Fruit fly (Drosophila melanogaster): ENCODE measurements around the gene aurA.

- TF ChIP-seq Neu2 (GFP tag; optimal IDR thresholded peaks at IDR 0.05; ENCODE audit: borderline replicate concordance) (no peak), NfI (GFP tag; optimal IDR thresholded peaks at IDR 0.05) (no peak), Optix (GFP tag; IDR thresholded peaks at IDR 0.05) (no peak), insv (GFP tag; optimal IDR thresholded peaks at IDR 0.05) (no peak), dan (GFP tag; IDR thresholded peaks at IDR 0.05) (no peak), CG3838 (GFP tag; optimal IDR thresholded peaks at IDR 0.05) (no peak), Gug (GFP tag; IDR thresholded peaks at IDR 0.05) (no peak), oc (tag; optimal IDR thresholded peaks at IDR 0.05) (no peak), gt (GFP tag; IDR thresholded peaks at IDR 0.05) (no peak), zfh2 (GFP tag; optimal IDR thresholded peaks at IDR 0.05) (no peak)
Measured at dm6 chr3R:11971394-11971793, 8.5 kb downstream of the aurA start, which contains the start of gene GC2.
